Worm (Caenorhabditis elegans) whole organism, mixed stage, embryonic: ENCODE measurements around the gene cyl-1.
"Not testable (repeated sequence)": the region's sequence is repeated elsewhere in the genome, so short reads cannot be mapped to it uniquely, and the experiment has no call there.

Experiments used
- bed-3 ChIP-seq: fragments of 200-800 bp; sonication (Bioruptor generic); optimal IDR thresholded peaks from 3 replicates; lab custom pipeline; 2018; ENCODE audit warnings: mild to moderate bottlenecking, missing genetic modification characterization, moderate library complexity, missing compliant biosample characterization
- blmp-1 ChIP-seq: fragments of 150-350 bp; optimal IDR thresholded peaks from 2 replicates; lab custom pipeline; 2014; ENCODE audit warnings: missing biosample characterization, missing genetic modification characterization
- ceh-39 ChIP-seq: fragments of 150-350 bp; optimal IDR thresholded peaks from 2 replicates; lab custom pipeline; 2014; ENCODE audit warnings: missing biosample characterization, missing genetic modification characterization
- ceh-43 ChIP-seq: fragments of 200-800 bp; sonication (Bioruptor generic); optimal IDR thresholded peaks from 2 replicates; lab custom pipeline; 2018; ENCODE audit warnings: mild to moderate bottlenecking, missing genetic modification characterization, moderate library complexity, missing compliant biosample characterization
- ceh-83 ChIP-seq: fragments of 200-800 bp; sonication (Bioruptor generic); optimal IDR thresholded peaks from 2 replicates; lab custom pipeline; 2018; ENCODE audit warnings: mild to moderate bottlenecking, missing genetic modification characterization, missing compliant biosample characterization
- ces-1 ChIP-seq: fragments of 150-350 bp; optimal IDR thresholded peaks from 2 replicates; lab custom pipeline; 2014; ENCODE audit warnings: missing biosample characterization, missing genetic modification reagents, missing genetic modification characterization
- drap-1 ChIP-seq: fragments of 200-800 bp; sonication (Bioruptor generic); optimal IDR thresholded peaks from 3 replicates; lab custom pipeline; 2018; ENCODE audit warnings: mild to moderate bottlenecking, missing genetic modification characterization, missing compliant biosample characterization
- elt-1 ChIP-seq: sonication (generic microtip); optimal IDR thresholded peaks from 2 replicates; lab custom pipeline; 2017; ENCODE audit warnings: missing genetic modification characterization, mild to moderate bottlenecking, missing compliant biosample characterization, antibody characterized with exemption, moderate library complexity, borderline replicate concordance; ENCODE audit not compliant: insufficient read depth
- flh-1 ChIP-seq: fragments of 200-800 bp; sonication (Bioruptor generic); optimal IDR thresholded peaks from 2 replicates; lab custom pipeline; 2018; ENCODE audit warnings: mild to moderate bottlenecking, missing genetic modification characterization, moderate library complexity, missing compliant biosample characterization
- ham-2 ChIP-seq: fragments of 200-800 bp; sonication (Bioruptor generic); optimal IDR thresholded peaks from 2 replicates; lab custom pipeline; 2018; ENCODE audit warnings: mild to moderate bottlenecking, missing genetic modification characterization, missing compliant biosample characterization
- lin-32 ChIP-seq: fragments of 200-800 bp; sonication (Bioruptor generic); optimal IDR thresholded peaks from 2 replicates; lab custom pipeline; 2018; ENCODE audit warnings: mild to moderate bottlenecking, missing genetic modification characterization, missing compliant biosample characterization
- lsy-2 ChIP-seq: fragments of 150-350 bp; optimal IDR thresholded peaks from 2 replicates; lab custom pipeline; 2014; ENCODE audit warnings: missing biosample characterization, missing genetic modification characterization
- mab-5 ChIP-seq: fragments of 150-350 bp; optimal IDR thresholded peaks from 2 replicates; lab custom pipeline; 2014; ENCODE audit warnings: missing biosample characterization, missing genetic modification characterization
- mep-1 ChIP-seq: fragments of 150-350 bp; optimal IDR thresholded peaks from 2 replicates; lab custom pipeline; 2017; ENCODE audit warnings: missing biosample characterization, missing genetic modification reagents, missing genetic modification characterization, inconsistent platforms
- mls-2 ChIP-seq: sonication (generic microtip); optimal IDR thresholded peaks from 2 replicates; lab custom pipeline; 2016; ENCODE audit warnings: mild to moderate bottlenecking, missing genetic modification characterization, moderate library complexity, missing compliant biosample characterization
- nhr-2 ChIP-seq: fragments of 150-350 bp; optimal IDR thresholded peaks from 2 replicates; lab custom pipeline; 2014; ENCODE audit warnings: missing biosample characterization, missing genetic modification characterization
- nhr-28 ChIP-seq: fragments of 150-350 bp; optimal IDR thresholded peaks from 2 replicates; lab custom pipeline; 2014; ENCODE audit warnings: missing biosample characterization, missing genetic modification characterization
- nhr-76 ChIP-seq: sonication (generic microtip); optimal IDR thresholded peaks from 2 replicates; lab custom pipeline; 2017; ENCODE audit warnings: missing biosample characterization, missing genetic modification characterization
- pha-4 ChIP-seq: fragments of 150-350 bp; optimal IDR thresholded peaks from 2 replicates; lab custom pipeline; 2018; ENCODE audit warnings: missing biosample characterization, missing genetic modification reagents, missing genetic modification characterization
- sem-2 ChIP-seq: fragments of 200-800 bp; sonication (Bioruptor generic); optimal IDR thresholded peaks from 2 replicates; lab custom pipeline; 2018; ENCODE audit warnings: mild to moderate bottlenecking, missing genetic modification characterization, missing compliant biosample characterization
- snpc-4 ChIP-seq: fragments of 150-350 bp; optimal IDR thresholded peaks from 2 replicates; lab custom pipeline; 2014; ENCODE audit warnings: missing biosample characterization, missing genetic modification characterization
- sptf-1 ChIP-seq: sonication (generic microtip); optimal IDR thresholded peaks from 2 replicates; lab custom pipeline; 2017; ENCODE audit warnings: mild to moderate bottlenecking, missing genetic modification characterization, moderate library complexity, missing compliant biosample characterization
- tbx-8 ChIP-seq: fragments of 200-800 bp; sonication (Bioruptor generic); optimal IDR thresholded peaks from 2 replicates; lab custom pipeline; 2018; ENCODE audit warnings: mild to moderate bottlenecking, missing genetic modification characterization, moderate library complexity, missing compliant biosample characterization
- unc-120 ChIP-seq: sonication (generic microtip); optimal IDR thresholded peaks from 2 replicates; lab custom pipeline; 2017; ENCODE audit warnings: missing genetic modification characterization, missing compliant biosample characterization; ENCODE audit not compliant: poor library complexity, severe bottlenecking
- unc-39 ChIP-seq: fragments of 150-350 bp; optimal IDR thresholded peaks from 2 replicates; lab custom pipeline; 2014; ENCODE audit warnings: missing biosample characterization, missing genetic modification characterization
- unc-62 ChIP-seq: fragments of 150-350 bp; optimal IDR thresholded peaks from 2 replicates; lab custom pipeline; 2014; ENCODE audit warnings: missing biosample characterization, missing genetic modification reagents, missing genetic modification characterization
- zip-8 ChIP-seq: fragments of 150-350 bp; optimal IDR thresholded peaks from 2 replicates; lab custom pipeline; 2014; ENCODE audit warnings: missing biosample characterization, missing genetic modification characterization
- ztf-11 ChIP-seq: fragments of 150-350 bp; optimal IDR thresholded peaks from 2 replicates; lab custom pipeline; 2014; ENCODE audit warnings: missing biosample characterization, missing genetic modification characterization

cyl-1 gene

ce11 chrV:12020026-12020425, 26.5 kb upstream of the cyl-1 start, which contains the start of gene F10C2.3:
TSS of gene F10C2.3 (plus strand) at chrV:12020326.
- TF ChIP-seq mab-5; zip-8 (tag; lab: Kevin White, UChicago); nhr-28: not testable (repeated sequence)

ce11 chrV:12013298-12013697, 19.8 kb upstream of the cyl-1 start, which contains the start of gene add-2:
TSS of gene add-2 (minus strand) at chrV:12013406.
- TF ChIP-seq pha-4 (tag; lab: Kevin White, UChicago) (no peak), mls-2 (tag; lab: Kevin White, UChicago) (no peak), mab-5 (no peak), elt-1 (tag; lab: Kevin White, UChicago) (no peak), ceh-39 (tag; lab: Kevin White, UChicago) (no peak), ces-1 (GFP tag; lab: Kevin White, UChicago) (no peak), nhr-76 (tag; lab: Kevin White, UChicago) (no peak)

ce11 chrV:12011686-12012085, 18.2 kb upstream of the cyl-1 start:
- TF ChIP-seq lsy-2 (no peak), nhr-2 (no peak), snpc-4 (tag; lab: Kevin White, UChicago) (no peak), tbx-8 (no peak), nhr-76 (tag; lab: Kevin White, UChicago) (no peak), blmp-1 (tag; lab: Kevin White, UChicago) (peak; percentile 36)

- TF ChIP-seq unc-62 (GFP tag; lab: Kevin White, UChicago): no peak
- TF ChIP-seq drap-1: no peak
- TF ChIP-seq nhr-76 (tag; lab: Kevin White, UChicago): no peak
- no peak for TF ChIP-seq unc-39 (tag; lab: Kevin White, UChicago)
- TF ChIP-seq flh-1 (GFP tag; lab: Kevin White, UChicago): no peak
- TF ChIP-seq elt-1 (tag; lab: Kevin White, UChicago): no peak
- TF ChIP-seq ces-1 (GFP tag; lab: Kevin White, UChicago): no peak
- TF ChIP-seq mab-5: no peak
- TF ChIP-seq ceh-83: no peak
- no peak for TF ChIP-seq nhr-2
- TF ChIP-seq zip-8 (tag; lab: Kevin White, UChicago): no peak
- TF ChIP-seq mep-1 (tag; lab: Kevin White, UChicago): no peak
- TF ChIP-seq unc-120: no peak
- no peak for TF ChIP-seq ztf-11
- no peak for TF ChIP-seq pha-4 (tag; lab: Kevin White, UChicago)
- no peak for TF ChIP-seq nhr-28
- no peak for TF ChIP-seq blmp-1 (tag; lab: Kevin White, UChicago)
- TF ChIP-seq sptf-1: no peak
- TF ChIP-seq bed-3: no peak
These were observed 13.0 kb upstream of the cyl-1 start, which contains the start of gene F57F5.3 for ce11 chrV:12006495-12006894. TSS of gene F57F5.3 (minus strand) at chrV:12006595.

- no peak for TF ChIP-seq ceh-43 (GFP tag; lab: Kevin White, UChicago)
- no peak for TF ChIP-seq snpc-4 (tag; lab: Kevin White, UChicago)
- TF ChIP-seq mab-5: no peak
- no peak for TF ChIP-seq nhr-76 (tag; lab: Kevin White, UChicago)
- no peak for TF ChIP-seq lin-32 (GFP tag; lab: Kevin White, UChicago)
- TF ChIP-seq, all 35 proteins: peak for 0
These were observed 11.0 kb upstream of the cyl-1 start for ce11 chrV:12004501-12004940.

- no peak for TF ChIP-seq unc-39 (tag; lab: Kevin White, UChicago)
- no peak for TF ChIP-seq mep-1 (tag; lab: Kevin White, UChicago)
- TF ChIP-seq ham-2 (GFP tag; lab: Kevin White, UChicago): no peak
- no peak for TF ChIP-seq bed-3
- no peak for TF ChIP-seq sem-2 (GFP tag; lab: Kevin White, UChicago)
These were observed 9.5 kb upstream of the cyl-1 start, which contains the start of gene cpr-9 for ce11 chrV:12002866-12003485. TSS of gene cpr-9 (plus strand) at chrV:12003053.
